Worm (Caenorhabditis elegans) whole organism, L4 larva: Measurements from ENCODE around the gene sra-4.
A peak's percentile ranks its signal among the peaks of the same experiment; 100 is the strongest.

Experiments
- F37D6.2 ChIP-seq: sonication (generic microtip); optimal IDR thresholded peaks from 2 replicates; lab custom pipeline; 2016; ENCODE audit warnings: mild to moderate bottlenecking, missing genetic modification characterization, missing compliant biosample characterization
- T20F7.1 ChIP-seq: fragments of 200-800 bp; sonication (Bioruptor generic); optimal IDR thresholded peaks from 2 replicates; lab custom pipeline; 2018; ENCODE audit warnings: mild to moderate bottlenecking, missing genetic modification characterization, missing compliant biosample characterization
- Y5F2A.4 ChIP-seq: fragments of 200-800 bp; sonication (Bioruptor generic); optimal IDR thresholded peaks from 2 replicates; lab custom pipeline; 2018; ENCODE audit warnings: mild to moderate bottlenecking, missing genetic modification characterization, missing compliant biosample characterization
- ZK337.2 ChIP-seq: fragments of 200-800 bp; sonication (Bioruptor generic); IDR thresholded peaks from 2 replicates; pipeline ENCODE4 v1.3.6; 2022; ENCODE audit warnings: missing genetic modification reagents, missing genetic modification characterization, missing compliant biosample characterization
- attf-4 ChIP-seq: sonication (generic microtip); optimal IDR thresholded peaks from 3 replicates; lab custom pipeline; 2017; ENCODE audit warnings: missing biosample characterization, missing genetic modification characterization
- ctbp-1 ChIP-seq: fragments of 200-800 bp; sonication (Bioruptor generic); IDR thresholded peaks from 2 replicates; pipeline ENCODE4 v1.3.6; 2022; ENCODE audit warnings: missing genetic modification reagents, missing genetic modification characterization, missing compliant biosample characterization
- daf-16 ChIP-seq, 3 experiments: sonication (generic microtip); optimal IDR thresholded peaks; 2 replicates each; lab custom pipeline; 2016 to 2017; ENCODE audit warnings: missing genetic modification characterization in 3 of 3, missing genetic modification reagents in 3 of 3, mild to moderate bottlenecking in 2 of 3, missing compliant biosample characterization in 2 of 3, missing biosample characterization in 1 of 3, moderate library complexity in 1 of 3
- dmd-6 ChIP-seq: fragments of 200-800 bp; sonication (Bioruptor generic); IDR thresholded peaks from 2 replicates; pipeline ENCODE4 v1.3.6; 2022; ENCODE audit warnings: missing genetic modification reagents, missing genetic modification characterization, missing compliant biosample characterization
- dmd-9 ChIP-seq: fragments of 200-800 bp; sonication (Bioruptor generic); IDR thresholded peaks from 2 replicates; pipeline ENCODE4 v1.3.6; 2022; ENCODE audit warnings: missing genetic modification reagents, missing genetic modification characterization, missing compliant biosample characterization
- dve-1 ChIP-seq: sonication (generic microtip); optimal IDR thresholded peaks from 2 replicates; lab custom pipeline; 2017; ENCODE audit warnings: antibody characterized with exemption, mild to moderate bottlenecking, missing genetic modification characterization, missing compliant biosample characterization; ENCODE audit not compliant: insufficient read depth
- egl-43 ChIP-seq: fragments of 200-800 bp; sonication (Bioruptor generic); IDR thresholded peaks from 2 replicates; pipeline ENCODE4 v1.3.6; 2022; ENCODE audit warnings: missing genetic modification reagents, missing genetic modification characterization, missing compliant biosample characterization
- fos-1 ChIP-seq: fragments of 150-350 bp; optimal IDR thresholded peaks from 2 replicates; lab custom pipeline; 2014; ENCODE audit warnings: missing biosample characterization, missing genetic modification characterization
- gei-8 ChIP-seq: fragments of 200-800 bp; sonication (Bioruptor generic); optimal IDR thresholded peaks from 2 replicates; lab custom pipeline; 2018; ENCODE audit warnings: mild to moderate bottlenecking, missing genetic modification characterization, missing compliant biosample characterization
- hif-1 ChIP-seq, 2 experiments: sonication (generic microtip); optimal IDR thresholded peaks; 2 replicates each; lab custom pipeline; 2016 to 2017; ENCODE audit warnings: missing compliant biosample characterization in 2 of 2, missing genetic modification characterization in 2 of 2, missing genetic modification reagents in 2 of 2, missing genotype in 2 of 2, mild to moderate bottlenecking in 1 of 2
- hlh-11 ChIP-seq: fragments of 200-800 bp; sonication (Bioruptor generic); optimal IDR thresholded peaks from 2 replicates; lab custom pipeline; 2018; ENCODE audit warnings: mild to moderate bottlenecking, missing genetic modification characterization, missing compliant biosample characterization
- hlh-30 ChIP-seq: sonication (generic microtip); optimal IDR thresholded peaks from 2 replicates; lab custom pipeline; 2017; ENCODE audit warnings: antibody characterized with exemption, mild to moderate bottlenecking, missing genetic modification characterization, missing compliant biosample characterization; ENCODE audit not compliant: insufficient read depth
- hmg-1.1 ChIP-seq: fragments of 200-800 bp; sonication (Bioruptor generic); IDR thresholded peaks from 2 replicates; pipeline ENCODE4 v1.3.6; 2022; ENCODE audit warnings: missing genetic modification reagents, missing genetic modification characterization, missing compliant biosample characterization
- jun-1 ChIP-seq: fragments of 150-350 bp; optimal IDR thresholded peaks from 2 replicates; lab custom pipeline; 2014; ENCODE audit warnings: missing biosample characterization, missing genetic modification reagents, missing genetic modification characterization
- lim-7 ChIP-seq: fragments of 200-800 bp; sonication (Bioruptor generic); IDR thresholded peaks from 2 replicates; pipeline ENCODE4 v1.3.6; 2022; ENCODE audit warnings: missing genetic modification characterization, missing compliant biosample characterization
- lin-1 ChIP-seq: fragments of 200-800 bp; sonication (Bioruptor generic); IDR thresholded peaks from 2 replicates; pipeline ENCODE4 v1.3.6; 2022; ENCODE audit warnings: missing genetic modification reagents, missing genetic modification characterization, missing compliant biosample characterization
- lsy-2 ChIP-seq, 2 experiments: fragments of 150-350 bp in 1 of 2; sonication (generic microtip) in 1 of 2; optimal IDR thresholded peaks; 2 replicates each; lab custom pipeline; 2014 to 2017; ENCODE audit warnings: missing biosample characterization in 2 of 2, missing genetic modification characterization in 2 of 2
- madf-5 ChIP-seq, 2 experiments: fragments of 200-800 bp; sonication (Bioruptor generic); IDR thresholded peaks; 2 replicates each; pipeline ENCODE4 v1.3.6; 2022; ENCODE audit warnings: missing compliant biosample characterization in 2 of 2, missing genetic modification characterization in 2 of 2
- mdl-1 ChIP-seq, 2 experiments: fragments of 150-350 bp in 1 of 2; sonication (generic microtip) in 1 of 2; optimal IDR thresholded peaks; 2 replicates each; lab custom pipeline; 2014 to 2017; ENCODE audit warnings: missing biosample characterization in 2 of 2, missing genetic modification characterization in 2 of 2
- mdt-29 ChIP-seq: fragments of 200-800 bp; sonication (Bioruptor generic); IDR thresholded peaks from 2 replicates; pipeline ENCODE4 v1.3.6; 2022; ENCODE audit warnings: missing genetic modification reagents, missing genetic modification characterization, missing compliant biosample characterization
- mep-1 ChIP-seq: fragments of 150-350 bp; sonication (generic microtip); optimal IDR thresholded peaks from 3 replicates; lab custom pipeline; 2014; ENCODE audit warnings: missing biosample characterization, missing genetic modification characterization
- mes-2 ChIP-seq: sonication (generic microtip); optimal IDR thresholded peaks from 2 replicates; lab custom pipeline; 2016; ENCODE audit warnings: missing genotype, mild to moderate bottlenecking, missing genetic modification characterization, missing compliant biosample characterization; ENCODE audit not compliant: poor library complexity, severe bottlenecking
- mxl-2 ChIP-seq: fragments of 200-800 bp; sonication (Bioruptor generic); conservative IDR thresholded peaks from 2 replicates; pipeline ENCODE4 v1.3.6; 2022; ENCODE audit warnings: missing genetic modification reagents, missing genetic modification characterization, missing compliant biosample characterization
- mxl-3 ChIP-seq: fragments of 200-800 bp; sonication (Bioruptor generic); optimal IDR thresholded peaks from 2 replicates; lab custom pipeline; 2018; ENCODE audit warnings: mild to moderate bottlenecking, missing genetic modification characterization, missing compliant biosample characterization
- nhr-10 ChIP-seq: fragments of 150-350 bp; optimal IDR thresholded peaks from 2 replicates; lab custom pipeline; 2014; ENCODE audit warnings: missing biosample characterization, missing genetic modification characterization
- nhr-102 ChIP-seq: sonication (generic microtip); optimal IDR thresholded peaks from 2 replicates; lab custom pipeline; 2016; ENCODE audit warnings: mild to moderate bottlenecking, missing genetic modification characterization, moderate library complexity, missing compliant biosample characterization
- nhr-11 ChIP-seq: fragments of 150-350 bp; optimal IDR thresholded peaks from 2 replicates; lab custom pipeline; 2014; ENCODE audit warnings: missing biosample characterization, missing genetic modification characterization
- nhr-28 ChIP-seq: fragments of 150-350 bp; optimal IDR thresholded peaks from 2 replicates; lab custom pipeline; 2014; ENCODE audit warnings: missing biosample characterization, missing genetic modification characterization
- nhr-41 ChIP-seq: fragments of 200-800 bp; sonication (Bioruptor generic); IDR thresholded peaks from 2 replicates; pipeline ENCODE4 v1.3.6; 2022; ENCODE audit warnings: missing genetic modification reagents, missing genetic modification characterization, missing compliant biosample characterization
- nhr-48 ChIP-seq: sonication (generic microtip); optimal IDR thresholded peaks from 2 replicates; lab custom pipeline; 2016; ENCODE audit warnings: mild to moderate bottlenecking, missing genetic modification characterization, missing compliant biosample characterization
- nhr-6 ChIP-seq: fragments of 150-350 bp; optimal IDR thresholded peaks from 2 replicates; lab custom pipeline; 2014; ENCODE audit warnings: missing biosample characterization, missing genetic modification characterization
- nhr-77 ChIP-seq: fragments of 150-350 bp; optimal IDR thresholded peaks from 2 replicates; lab custom pipeline; 2014; ENCODE audit warnings: missing biosample characterization, missing genetic modification characterization
- pha-4 ChIP-seq, 2 experiments: fragments of 150-350 bp in 1 of 2; fragments of 200-800 bp in 1 of 2; sonication (Bioruptor generic) in 1 of 2; IDR thresholded peaks in 1 of 2; optimal IDR thresholded peaks in 1 of 2; 2 replicates each; pipeline versions ENCODE4 v1.3.6 to Lab custom; 2014 to 2022; ENCODE audit warnings: missing genetic modification characterization in 2 of 2, missing genetic modification reagents in 2 of 2, missing biosample characterization in 1 of 2, missing compliant biosample characterization in 1 of 2
- php-3 ChIP-seq: fragments of 200-800 bp; sonication (Bioruptor generic); IDR thresholded peaks from 2 replicates; pipeline ENCODE4 v1.3.6; 2022; ENCODE audit warnings: missing genetic modification reagents, missing genetic modification characterization, missing compliant biosample characterization
- pqm-1 ChIP-seq: sonication (generic microtip); optimal IDR thresholded peaks from 2 replicates; lab custom pipeline; 2017; ENCODE audit warnings: missing biosample characterization, missing genetic modification characterization
- rbr-2 ChIP-seq: sonication (generic microtip); optimal IDR thresholded peaks from 2 replicates; lab custom pipeline; 2016; ENCODE audit warnings: missing genotype, missing genetic modification characterization, missing compliant biosample characterization
- snpc-4 ChIP-seq: fragments of 150-350 bp; optimal IDR thresholded peaks from 2 replicates; lab custom pipeline; 2014; ENCODE audit warnings: missing biosample characterization, missing genetic modification characterization
- tra-1 ChIP-seq: fragments of 200-800 bp; sonication (Bioruptor generic); IDR thresholded peaks from 2 replicates; pipeline ENCODE4 v1.3.6; 2022; ENCODE audit warnings: missing genetic modification reagents, missing genetic modification characterization, missing compliant biosample characterization
- unc-62 ChIP-seq, 3 experiments: fragments of 150-350 bp in 1 of 3; sonication (generic microtip); optimal IDR thresholded peaks in 2 of 3; peaks in 1 of 3; 1 replicate in 1 of 3; 2 replicates in 2 of 3; lab custom pipeline; 2014 to 2017; ENCODE audit warnings: missing biosample characterization in 3 of 3, missing genetic modification characterization in 3 of 3, missing genetic modification reagents in 3 of 3, missing genotype in 1 of 3
- zfp-2 ChIP-seq: sonication (generic microtip); optimal IDR thresholded peaks from 2 replicates; lab custom pipeline; 2016; ENCODE audit warnings: mild to moderate bottlenecking, missing genetic modification characterization, missing compliant biosample characterization
- zfp-3 ChIP-seq: fragments of 200-800 bp; sonication (Bioruptor generic); conservative IDR thresholded peaks from 2 replicates; pipeline ENCODE4 v1.3.6; 2022; ENCODE audit warnings: missing genetic modification reagents, missing genetic modification characterization, missing compliant biosample characterization
- zip-11 ChIP-seq: fragments of 200-800 bp; sonication (Bioruptor generic); IDR thresholded peaks from 2 replicates; pipeline ENCODE4 v1.3.6; 2022; ENCODE audit warnings: missing genetic modification characterization, missing compliant biosample characterization
- zip-2 ChIP-seq: fragments of 150-350 bp; optimal IDR thresholded peaks from 2 replicates; lab custom pipeline; 2014; ENCODE audit warnings: missing biosample characterization, missing genetic modification characterization

The sra-4 gene

ce11 chrII:9500926-9501325, 41.8 kb downstream of the sra-4 start:
- peak; percentile 81 for TF ChIP-seq pqm-1 (tag; lab: Kevin White, UChicago)
- peak; percentile 24 for TF ChIP-seq nhr-10 (tag; lab: Kevin White, UChicago)
- TF ChIP-seq gei-8 (GFP tag; lab: Kevin White, UChicago), result peak; percentile 62
- TF ChIP-seq dve-1, result peak; percentile 96
- peak; percentile 55 for TF ChIP-seq T20F7.1 (GFP tag; lab: Kevin White, UChicago)
- peak in 1 of 2 experiments; percentile 49 for TF ChIP-seq daf-16 (GFP tag; optimal IDR thresholded peaks at IDR 0.05; lab: Kevin White, UChicago)
- TF ChIP-seq daf-16 (tag; optimal IDR thresholded peaks at IDR 0.05; lab: Kevin White, UChicago), result peak; percentile 96
- TF ChIP-seq fos-1 (tag; lab: Kevin White, UChicago), result peak; percentile 82
- TF ChIP-seq mes-2 (tag; lab: Kevin White, UChicago), result peak; percentile 52
- TF ChIP-seq zip-11 (GFP tag; lab: Robert Waterston, UW), result no peak
- TF ChIP-seq lim-7 (GFP tag; lab: Robert Waterston, UW), result no peak
- TF ChIP-seq madf-5 (GFP tag; IDR thresholded peaks at IDR 0.05; lab: Robert Waterston, UW), result no peak
- peak; percentile 60 for TF ChIP-seq mep-1 (tag; lab: Kevin White, UChicago)
- no peak for TF ChIP-seq egl-43 (GFP tag; lab: Robert Waterston, UW)
- TF ChIP-seq zip-2 (tag; lab: Kevin White, UChicago), result no peak
- peak; percentile 86 for TF ChIP-seq hlh-30 (tag; lab: Kevin White, UChicago)
- TF ChIP-seq rbr-2 (tag; lab: Kevin White, UChicago), result no peak
- TF ChIP-seq nhr-11 (tag; lab: Kevin White, UChicago), result peak; percentile 12
- peak; percentile 86 for TF ChIP-seq nhr-41 (GFP tag; lab: Robert Waterston, UW)
- peak; percentile 95 for TF ChIP-seq hlh-11 (tag; lab: Kevin White, UChicago)
- TF ChIP-seq dmd-6, result peak; percentile 98
- peak in 1 of 2 experiments; percentile 49 for TF ChIP-seq hif-1 (tag; optimal IDR thresholded peaks at IDR 0.05; lab: Kevin White, UChicago)
- TF ChIP-seq mxl-2, result no peak
- TF ChIP-seq unc-62 (GFP tag; optimal IDR thresholded peaks at IDR 0.05 in 1 of 2; lab: Kevin White, UChicago), result peak in 1 of 2 experiments; percentile 62
- no peak for TF ChIP-seq unc-62 (tag; optimal IDR thresholded peaks at IDR 0.05; lab: Kevin White, UChicago)
- TF ChIP-seq lsy-2 (tag; optimal IDR thresholded peaks at IDR 0.05; lab: Kevin White, UChicago), result peak in 1 of 2 experiments; percentile 41
- no peak for TF ChIP-seq ZK337.2 (GFP tag; lab: Robert Waterston, UW)
- peak; percentile 85 for TF ChIP-seq lin-1
- peak; percentile 91 for TF ChIP-seq php-3 (GFP tag; lab: Robert Waterston, UW)
- TF ChIP-seq tra-1, result peak; percentile 88
- peak; percentile 86 for TF ChIP-seq nhr-48 (tag; lab: Kevin White, UChicago)
- peak; percentile 53 for TF ChIP-seq jun-1 (tag; lab: Kevin White, UChicago)
- TF ChIP-seq mdt-29, result peak; percentile 93
- TF ChIP-seq snpc-4 (tag; lab: Kevin White, UChicago), result no peak
- TF ChIP-seq nhr-77, result peak; percentile 79
- peak in 1 of 2 experiments; percentile 25 for TF ChIP-seq mdl-1 (tag; optimal IDR thresholded peaks at IDR 0.05; lab: Kevin White, UChicago)
- TF ChIP-seq nhr-102 (tag; lab: Kevin White, UChicago), result peak; percentile 83
- TF ChIP-seq nhr-28 (tag; lab: Kevin White, UChicago), result peak; percentile 92
- TF ChIP-seq pha-4 (GFP tag; IDR thresholded peaks at IDR 0.05; lab: Robert Waterston, UW), result no peak
- TF ChIP-seq pha-4 (tag; optimal IDR thresholded peaks at IDR 0.05; lab: Kevin White, UChicago), result peak; percentile 44
- TF ChIP-seq, all 104 proteins: peak for 28

- TF ChIP-seq attf-4, result no peak
- no peak for TF ChIP-seq ctbp-1 (GFP tag; lab: Robert Waterston, UW)
- no peak for TF ChIP-seq F37D6.2
- no peak for TF ChIP-seq nhr-77
- 0 out of 2 replicates have a peak, but pooled peaks have one; percentile 13 for TF ChIP-seq php-3 (GFP tag; lab: Robert Waterston, UW)
- TF ChIP-seq zfp-2, result no peak
- TF ChIP-seq jun-1 (tag; lab: Kevin White, UChicago), result no peak
- TF ChIP-seq lsy-2 (tag; optimal IDR thresholded peaks at IDR 0.05; lab: Kevin White, UChicago), result peak in 1 of 2 experiments; percentile 15
- TF ChIP-seq hmg-1.1 (GFP tag; lab: Robert Waterston, UW), result no peak
- no peak for TF ChIP-seq unc-62 (GFP tag; optimal IDR thresholded peaks at IDR 0.05 in 1 of 2; lab: Kevin White, UChicago)
- TF ChIP-seq unc-62 (tag; optimal IDR thresholded peaks at IDR 0.05; lab: Kevin White, UChicago), result no peak
- no peak for TF ChIP-seq dmd-9 (GFP tag; lab: Robert Waterston, UW)
- no peak for TF ChIP-seq zfp-3 (GFP tag; lab: Robert Waterston, UW)
- TF ChIP-seq nhr-28 (tag; lab: Kevin White, UChicago), result peak; percentile 45
- TF ChIP-seq dmd-6, result peak; percentile 90
- no peak for TF ChIP-seq ZK337.2 (GFP tag; lab: Robert Waterston, UW)
- TF ChIP-seq nhr-6 (tag; lab: Kevin White, UChicago), result no peak
- TF ChIP-seq mdl-1 (tag; optimal IDR thresholded peaks at IDR 0.05; lab: Kevin White, UChicago), result no peak
- no peak for TF ChIP-seq mxl-3
- TF ChIP-seq Y5F2A.4 (GFP tag; lab: Kevin White, UChicago), result no peak
- TF ChIP-seq hlh-11 (tag; lab: Kevin White, UChicago), result peak; percentile 60
Observed at ce11 chrII:9498589-9498988, 44.1 kb downstream of the sra-4 start.
